Worm (Caenorhabditis elegans): ENCODE results near the gene F43C11.6.

Gene F43C11.6

ce11 chrII:2378465-2379009 is 36.3 kb downstream of the F43C11.6 start (continued):
- TF ChIP-seq B0035.1 (tag; optimal IDR thresholded peaks at IDR 0.05) = no peak
- TF ChIP-seq snpc-4 (GFP tag; optimal IDR thresholded peaks at IDR 0.05) = no peak
- peak in 1 of 4 experiments; percentile 44 for TF ChIP-seq snpc-4 (tag; optimal IDR thresholded peaks at IDR 0.05)
- TF ChIP-seq ztf-26 (tag; optimal IDR thresholded peaks at IDR 0.05) = peak; percentile 19
- no peak for TF ChIP-seq cebp-1 (GFP tag; IDR thresholded peaks at IDR 0.05)
- TF ChIP-seq cebp-1 (tag; optimal IDR thresholded peaks at IDR 0.05) = no peak
- no peak for TF ChIP-seq lsy-27 (tag; optimal IDR thresholded peaks at IDR 0.05; ENCODE audit: borderline replicate concordance, insufficient read depth)
- no peak for TF ChIP-seq D2030.7 (GFP tag; IDR thresholded peaks at IDR 0.05)
- peak; percentile 99 for TF ChIP-seq atf-7 (tag; optimal IDR thresholded peaks at IDR 0.05)
- TF ChIP-seq F57A8.1 (GFP tag; optimal IDR thresholded peaks at IDR 0.05) = no peak
- TF ChIP-seq attf-5 (GFP tag; optimal IDR thresholded peaks at IDR 0.05) = peak; percentile 3
- 0 out of 2 replicates have a peak, but pooled peaks have one; percentile 20 for TF ChIP-seq K11D2.4 (GFP tag; IDR thresholded peaks at IDR 0.05)
- no peak for TF ChIP-seq ama-1 (optimal IDR thresholded peaks at IDR 0.05)
- TF ChIP-seq ama-1 (GFP tag; optimal IDR thresholded peaks at IDR 0.05) = no peak
- TF ChIP-seq rcor-1 (GFP tag; IDR thresholded peaks at IDR 0.05) = no peak
- no peak for TF ChIP-seq aptf-2 (GFP tag; conservative IDR thresholded peaks at IDR 0.05)
- no peak for TF ChIP-seq die-1 (tag; optimal IDR thresholded peaks at IDR 0.05)
- TF ChIP-seq F22D6.2 (tag; optimal IDR thresholded peaks at IDR 0.05) = peak; percentile 86
- no peak for TF ChIP-seq rpc-1 (optimal IDR thresholded peaks at IDR 0.05)
- no peak for TF ChIP-seq rpc-1 (tag; optimal IDR thresholded peaks at IDR 0.05)
- TF ChIP-seq ets-4 (GFP tag; optimal IDR thresholded peaks at IDR 0.05) = peak; percentile 99
- TF ChIP-seq T07F8.4 (tag; optimal IDR thresholded peaks at IDR 0.05) = no peak
- peak; percentile 78 for TF ChIP-seq unc-62 (GFP tag; optimal IDR thresholded peaks at IDR 0.05)
- TF ChIP-seq repo-1 (tag; optimal IDR thresholded peaks at IDR 0.05) = peak; percentile 76
- TF ChIP-seq gei-17 (GFP tag; optimal IDR thresholded peaks at IDR 0.05) = peak; percentile 61
- no peak for TF ChIP-seq ceh-79 (tag; optimal IDR thresholded peaks at IDR 0.05)
- TF ChIP-seq nhr-120 (GFP tag; IDR thresholded peaks at IDR 0.05) = no peak
- no peak for TF ChIP-seq athp-1 (tag; optimal IDR thresholded peaks at IDR 0.05)
- peak; percentile 51; the same call in 1 of the 2 replicates for TF ChIP-seq Y56A3A.18 (GFP tag; IDR thresholded peaks at IDR 0.05)
- no peak for TF ChIP-seq ztf-28 (GFP tag; IDR thresholded peaks at IDR 0.05)
- peak; percentile 31 for TF ChIP-seq chd-7 (tag; optimal IDR thresholded peaks at IDR 0.05)
- peak; percentile 91 for TF ChIP-seq nfyb-1 (GFP tag; IDR thresholded peaks at IDR 0.05)
- no peak for TF ChIP-seq hmg-1.2 (GFP tag; IDR thresholded peaks at IDR 0.05)
- TF ChIP-seq let-526 (GFP tag; IDR thresholded peaks at IDR 0.05) = 0 out of 2 replicates have a peak, but pooled peaks have one; percentile 17
- no peak for TF ChIP-seq hmg-20 (GFP tag; IDR thresholded peaks at IDR 0.05)
- TF ChIP-seq ztf-18 (tag; optimal IDR thresholded peaks at IDR 0.05) = peak; percentile 12
- TF ChIP-seq B0336.3 (GFP tag; IDR thresholded peaks at IDR 0.05) = no peak; the same call in none of the 2 replicates
- TF ChIP-seq hsf-1 (GFP tag; IDR thresholded peaks at IDR 0.05) = no peak
- TF ChIP-seq F10E7.11 (tag; optimal IDR thresholded peaks at IDR 0.05) = no peak
- peak; percentile 80 for TF ChIP-seq ztf-3 (GFP tag; optimal IDR thresholded peaks at IDR 0.05)
- peak; percentile 64 for TF ChIP-seq sptf-2 (GFP tag; optimal IDR thresholded peaks at IDR 0.05)
- 0 out of 2 replicates have a peak, but pooled peaks have one; percentile 45 for TF ChIP-seq lir-1 (GFP tag; conservative IDR thresholded peaks at IDR 0.05)
- TF ChIP-seq mel-28 (tag; optimal IDR thresholded peaks at IDR 0.05; ENCODE audit: borderline replicate concordance) = no peak
- peak; percentile 100 for TF ChIP-seq nhr-80 (tag; optimal IDR thresholded peaks at IDR 0.05)
